Fruit fly (Drosophila melanogaster): ENCODE measurements around the gene ND-13A.
A peak's percentile ranks its signal among the peaks of the same experiment; 100 is the strongest.

The ND-13A gene

dm6 chr2L:5084586-5085257 lies 15.4 kb downstream of the ND-13A start:
- no peak for TF ChIP-seq CG17801 (GFP tag; optimal IDR thresholded peaks at IDR 0.05; ENCODE audit: partially characterized antibody)

dm6 chr2L:5080225-5080867 lies 19.7 kb downstream of the ND-13A start:
- no peak for TF ChIP-seq CG17801 (GFP tag; optimal IDR thresholded peaks at IDR 0.05; ENCODE audit: partially characterized antibody)

- no peak for TF ChIP-seq CG17801 (GFP tag; optimal IDR thresholded peaks at IDR 0.05; ENCODE audit: partially characterized antibody)
Measured at dm6 chr2L:5079200-5079599, 20.9 kb downstream of the ND-13A start.

- no peak for TF ChIP-seq CG17801 (GFP tag; optimal IDR thresholded peaks at IDR 0.05; ENCODE audit: partially characterized antibody)
Measured at dm6 chr2L:5072357-5072756, 27.7 kb downstream of the ND-13A start.

- TF ChIP-seq CG17801 (GFP tag; optimal IDR thresholded peaks at IDR 0.05; ENCODE audit: partially characterized antibody): peak; percentile 80
Measured at dm6 chr2L:5070797-5071579, 29.1 kb downstream of the ND-13A start, which contains the start of gene RpL37A. Gene RpL37A (plus strand): TSS chr2L:5070957.

- TF ChIP-seq CG17801 (GFP tag; optimal IDR thresholded peaks at IDR 0.05; ENCODE audit: partially characterized antibody): no peak
Measured at dm6 chr2L:5063936-5064335, 36.2 kb downstream of the ND-13A start.

- no peak for TF ChIP-seq CG17801 (GFP tag; optimal IDR thresholded peaks at IDR 0.05; ENCODE audit: partially characterized antibody)
Measured at dm6 chr2L:5062799-5063404, 37.2 kb downstream of the ND-13A start.

- no peak for TF ChIP-seq CG17801 (GFP tag; optimal IDR thresholded peaks at IDR 0.05; ENCODE audit: partially characterized antibody)
Measured at dm6 chr2L:5060952-5061478, 39.1 kb downstream of the ND-13A start.

dm6 chr2L:5060515-5060914 lies 39.6 kb downstream of the ND-13A start, which contains the start of gene qtc:
Gene qtc (plus strand): TSS chr2L:5060815.
- no peak for TF ChIP-seq CG17801 (GFP tag; optimal IDR thresholded peaks at IDR 0.05; ENCODE audit: partially characterized antibody)

dm6 chr2L:5059645-5060254 lies 40.3 kb downstream of the ND-13A start, which contains the start of gene Rpn11:
Gene Rpn11 (minus strand): TSS chr2L:5059790.
- peak; percentile 61 for TF ChIP-seq CG17801 (GFP tag; optimal IDR thresholded peaks at IDR 0.05; ENCODE audit: partially characterized antibody)

- TF ChIP-seq CG17801 (GFP tag; optimal IDR thresholded peaks at IDR 0.05; ENCODE audit: partially characterized antibody): no peak
Measured at dm6 chr2L:5058094-5058493, 42.0 kb downstream of the ND-13A start, which contains the start of gene Nepl3. Gene Nepl3 (minus strand): TSS chr2L:5058248.

dm6 chr2L:5055528-5055927 lies 44.6 kb downstream of the ND-13A start:
- TF ChIP-seq CG17801 (GFP tag; optimal IDR thresholded peaks at IDR 0.05; ENCODE audit: partially characterized antibody): no peak

- peak; percentile 35 for TF ChIP-seq CG17801 (GFP tag; optimal IDR thresholded peaks at IDR 0.05; ENCODE audit: partially characterized antibody)
Measured at dm6 chr2L:5054953-5055352, 45.1 kb downstream of the ND-13A start, which contains the start of the genes CG14036 and His3.3A. Gene CG14036 (minus strand): TSS chr2L:5055016. Gene His3.3A (plus strand): TSS chr2L:5055058.

dm6 chr2L:5052994-5053393 lies 47.1 kb downstream of the ND-13A start, which contains the start of gene eIF3h:
Gene eIF3h (minus strand): TSS chr2L:5053094.
- no peak for TF ChIP-seq CG17801 (GFP tag; optimal IDR thresholded peaks at IDR 0.05; ENCODE audit: partially characterized antibody)

All from ovary, adult (tissue).